Fruit fly (Drosophila melanogaster): Measurements from ENCODE around the gene Gug.
A peak's percentile ranks its signal among the peaks of the same experiment; 100 is the strongest.

Gug gene

dm6 chr3L:8411439-8411897, 38.3 kb upstream of the Gug start, which contains the start of gene Exo70 (continued):
- no peak for TF ChIP-seq abd-A (tag; optimal IDR thresholded peaks at IDR 0.05)
- TF ChIP-seq vfl (GFP tag; optimal IDR thresholded peaks at IDR 0.05): no peak
- peak; percentile 7 for TF ChIP-seq CG17186 (GFP tag; optimal IDR thresholded peaks at IDR 0.05)
- peak; percentile 17 for TF ChIP-seq Abd-B (GFP tag; optimal IDR thresholded peaks at IDR 0.05)
- TF ChIP-seq Xbp1 (GFP tag; optimal IDR thresholded peaks at IDR 0.05): peak; percentile 36
- TF ChIP-seq usp (GFP tag; optimal IDR thresholded peaks at IDR 0.05): no peak
- TF ChIP-seq Ssrp (tag; optimal IDR thresholded peaks at IDR 0.05): no peak
- TF ChIP-seq chm (GFP tag; IDR thresholded peaks at IDR 0.05): no peak
- TF ChIP-seq CG12155 (GFP tag; optimal IDR thresholded peaks at IDR 0.05): peak; percentile 11
- no peak for TF ChIP-seq Nf-YC (tag; optimal IDR thresholded peaks at IDR 0.05)
- TF ChIP-seq CG12659 (GFP tag; optimal IDR thresholded peaks at IDR 0.05): peak; percentile 54
- no peak for TF ChIP-seq Hey (tag; optimal IDR thresholded peaks at IDR 0.05)
- no peak for TF ChIP-seq tin (GFP tag; optimal IDR thresholded peaks at IDR 0.05)
- peak in 1 of 2 experiments; percentile 19 for TF ChIP-seq insv (GFP tag; optimal IDR thresholded peaks at IDR 0.05)
- no peak for TF ChIP-seq BtbVII (GFP tag; optimal IDR thresholded peaks at IDR 0.05)
- peak; percentile 67 for TF ChIP-seq scrt (GFP tag; optimal IDR thresholded peaks at IDR 0.05)
- peak; percentile 61 for TF ChIP-seq Med (GFP tag)
- peak; percentile 49 for TF ChIP-seq CHES-1-like (GFP tag; optimal IDR thresholded peaks at IDR 0.05)
- TF ChIP-seq Pdp1 (GFP tag; optimal IDR thresholded peaks at IDR 0.05): no peak
- TF ChIP-seq nerfin-2 (GFP tag; IDR thresholded peaks at IDR 0.05; ENCODE audit: partially characterized antibody): no peak
- TF ChIP-seq CG7963 (GFP tag; IDR thresholded peaks at IDR 0.05; ENCODE audit: partially characterized antibody): no peak
- no peak for TF ChIP-seq bigmax (GFP tag; optimal IDR thresholded peaks at IDR 0.05)
- no peak for TF ChIP-seq slp2 (GFP tag; optimal IDR thresholded peaks at IDR 0.05)
- TF ChIP-seq CG8281 (tag; optimal IDR thresholded peaks at IDR 0.05): peak; percentile 42
- TF ChIP-seq CG9727 (GFP tag; optimal IDR thresholded peaks at IDR 0.05): peak; percentile 4
- TF ChIP-seq CG17328 (GFP tag; IDR thresholded peaks at IDR 0.05): no peak
- TF ChIP-seq MBD-R2 (GFP tag; IDR thresholded peaks at IDR 0.05): peak; percentile 56
- no peak for TF ChIP-seq bbx (GFP tag; IDR thresholded peaks at IDR 0.05; ENCODE audit: partially characterized antibody)
- no peak for TF ChIP-seq CG15696 (tag; optimal IDR thresholded peaks at IDR 0.05)
- peak; percentile 95 for TF ChIP-seq Sry-β (GFP tag; optimal IDR thresholded peaks at IDR 0.05)
- TF ChIP-seq odd (GFP tag; optimal IDR thresholded peaks at IDR 0.05): no peak
- peak; percentile 19 for TF ChIP-seq fd3F (GFP tag; optimal IDR thresholded peaks at IDR 0.05)
- TF ChIP-seq unc-4 (GFP tag; IDR thresholded peaks at IDR 0.05; ENCODE audit: partially characterized antibody): no peak
- TF ChIP-seq CG6654 (GFP tag; optimal IDR thresholded peaks at IDR 0.05): no peak
- TF ChIP-seq Awh (GFP tag; IDR thresholded peaks at IDR 0.05): no peak
- peak; percentile 92 for TF ChIP-seq CG4854 (GFP tag; optimal IDR thresholded peaks at IDR 0.05)
- TF ChIP-seq Scr (GFP tag; IDR thresholded peaks at IDR 0.05; ENCODE audit: partially characterized antibody): no peak
- TF ChIP-seq sens (GFP tag): peak; percentile 90
- no peak for TF ChIP-seq Asciz (GFP tag; optimal IDR thresholded peaks at IDR 0.05)
- peak; percentile 64 for TF ChIP-seq Rfx (GFP tag; IDR thresholded peaks at IDR 0.05)
- TF ChIP-seq CG1602 (GFP tag; optimal IDR thresholded peaks at IDR 0.05): peak; percentile 7
- TF ChIP-seq seq (GFP tag; IDR thresholded peaks at IDR 0.05): no peak
- TF ChIP-seq Eip74EF (GFP tag; optimal IDR thresholded peaks at IDR 0.05): no peak
- peak; percentile 43 for TF ChIP-seq BEAF-32 (GFP tag; optimal IDR thresholded peaks at IDR 0.05)
- TF ChIP-seq tll (GFP tag; optimal IDR thresholded peaks at IDR 0.05): peak in 1 of 2 experiments; percentile 47
- no peak for TF ChIP-seq run (tag; optimal IDR thresholded peaks at IDR 0.05)
- peak; percentile 15 for TF ChIP-seq HLH54F (GFP tag; optimal IDR thresholded peaks at IDR 0.05)
- no peak for TF ChIP-seq CG32767 (GFP tag; IDR thresholded peaks at IDR 0.05)
- TF ChIP-seq schlank (tag; optimal IDR thresholded peaks at IDR 0.05): no peak

All from whole organism, embryonic.